Worm (Caenorhabditis elegans) whole organism, young adult: ENCODE data around the gene mrpl-37.

Experiments used
- F10E7.11 ChIP-seq: sonication (generic microtip); optimal IDR thresholded peaks from 2 replicates; lab custom pipeline; 2017; ENCODE audit warnings: mild to moderate bottlenecking, missing genetic modification characterization, moderate library complexity, missing compliant biosample characterization
- chd-7 ChIP-seq: sonication (generic microtip); optimal IDR thresholded peaks from 2 replicates; lab custom pipeline; 2016; ENCODE audit warnings: mild to moderate bottlenecking, missing genetic modification characterization, moderate library complexity, missing compliant biosample characterization
- lin-26 ChIP-seq: fragments of 200-800 bp; sonication (Bioruptor generic); IDR thresholded peaks from 2 replicates; pipeline ENCODE4 v1.3.6; 2022; ENCODE audit warnings: missing genetic modification reagents, missing genetic modification characterization, missing compliant biosample characterization
- lin-54 ChIP-seq: fragments of 200-800 bp; sonication (Bioruptor generic); optimal IDR thresholded peaks from 2 replicates; lab custom pipeline; 2018; ENCODE audit warnings: mild to moderate bottlenecking, missing genetic modification characterization, missing compliant biosample characterization
- lsy-27 ChIP-seq: sonication (generic microtip); optimal IDR thresholded peaks from 2 replicates; lab custom pipeline; 2017; ENCODE audit warnings: missing genetic modification characterization, mild to moderate bottlenecking, missing compliant biosample characterization, antibody characterized with exemption, missing genotype, borderline replicate concordance; ENCODE audit not compliant: insufficient read depth
- nhr-179 ChIP-seq: sonication (generic microtip); optimal IDR thresholded peaks from 2 replicates; lab custom pipeline; 2016; ENCODE audit warnings: mild to moderate bottlenecking, missing genetic modification characterization, missing compliant biosample characterization
- nhr-90 ChIP-seq: sonication (generic microtip); optimal IDR thresholded peaks from 2 replicates; lab custom pipeline; 2016; ENCODE audit warnings: missing genotype, mild to moderate bottlenecking, missing genetic modification characterization, missing compliant biosample characterization
- snpc-4 ChIP-seq, 5 experiments: fragments of 150-350 bp in 1 of 5; sonication (generic microtip) in 4 of 5; optimal IDR thresholded peaks; 2 replicates each; lab custom pipeline; 2014 to 2018; ENCODE audit warnings: missing genetic modification characterization in 5 of 5, missing biosample characterization in 3 of 5, antibody characterized with exemption in 2 of 5, mild to moderate bottlenecking in 2 of 5, missing compliant biosample characterization in 2 of 5, missing genotype in 2 of 5, moderate library complexity in 2 of 5, missing genetic modification reagents in 1 of 5
- unc-62 ChIP-seq: fragments of 150-350 bp; optimal IDR thresholded peaks from 2 replicates; lab custom pipeline; 2014; ENCODE audit warnings: missing biosample characterization, missing genetic modification reagents, missing genetic modification characterization

ce11 chrII:13616000-13616399 lies 41.1 kb upstream of the mrpl-37 start, which contains the start of gene gst-14:
- TF ChIP-seq nhr-90 (tag; lab: Kevin White, UChicago), result no peak
- TF ChIP-seq snpc-4 (GFP tag; optimal IDR thresholded peaks at IDR 0.05; lab: Kevin White, UChicago), result no peak
- TF ChIP-seq snpc-4 (tag; optimal IDR thresholded peaks at IDR 0.05; lab: Kevin White, UChicago), result no peak
- no peak for TF ChIP-seq lin-26 (GFP tag; lab: Robert Waterston, UW)
- no peak for TF ChIP-seq lin-54 (GFP tag; lab: Kevin White, UChicago)
- no peak for TF ChIP-seq lsy-27 (tag; lab: Kevin White, UChicago)
- no peak for TF ChIP-seq nhr-179 (tag; lab: Kevin White, UChicago)
- TF ChIP-seq F10E7.11, result no peak
- TF ChIP-seq unc-62 (GFP tag; lab: Kevin White, UChicago), result no peak
- TF ChIP-seq chd-7 (tag; lab: Kevin White, UChicago), result no peak
